Worm (Caenorhabditis elegans) whole organism, early embryonic: ENCODE measurements around the gene F29A7.8.
A peak's percentile ranks its signal among the peaks of the same experiment; 100 is the strongest.

Experiments used
- B0310.2 ChIP-seq: sonication (generic microtip); optimal IDR thresholded peaks from 2 replicates; lab custom pipeline; 2016; ENCODE audit warnings: mild to moderate bottlenecking, missing genetic modification characterization, missing compliant biosample characterization
- F13C5.2 ChIP-seq: sonication (generic microtip); optimal IDR thresholded peaks from 2 replicates; lab custom pipeline; 2017; ENCODE audit warnings: mild to moderate bottlenecking, missing genetic modification characterization, inconsistent platforms, missing compliant biosample characterization
- aly-1 ChIP-seq: sonication (generic microtip); optimal IDR thresholded peaks from 2 replicates; lab custom pipeline; 2016; ENCODE audit warnings: missing genetic modification characterization, missing compliant biosample characterization
- ama-1 ChIP-seq: fragments of 150-350 bp; optimal IDR thresholded peaks from 2 replicates; lab custom pipeline; 2014
- ceh-13 ChIP-seq: fragments of 200-800 bp; sonication (Bioruptor generic); optimal IDR thresholded peaks from 2 replicates; lab custom pipeline; 2018; ENCODE audit warnings: mild to moderate bottlenecking, missing genetic modification characterization, missing compliant biosample characterization
- ceh-36 ChIP-seq: sonication (generic microtip); optimal IDR thresholded peaks from 2 replicates; lab custom pipeline; 2016; ENCODE audit warnings: missing genetic modification characterization, inconsistent platforms, missing compliant biosample characterization
- ets-7 ChIP-seq: sonication (generic microtip); optimal IDR thresholded peaks from 2 replicates; lab custom pipeline; 2016; ENCODE audit warnings: missing genotype, missing genetic modification characterization, missing compliant biosample characterization
- flt-1 ChIP-seq: fragments of 200-800 bp; sonication (Bioruptor generic); IDR thresholded peaks from 2 replicates; pipeline ENCODE4 v1.3.6; 2022; ENCODE audit warnings: missing genetic modification characterization, missing compliant biosample characterization
- hmbx-1 ChIP-seq: sonication (generic microtip); optimal IDR thresholded peaks from 2 replicates; lab custom pipeline; 2016; ENCODE audit warnings: mild to moderate bottlenecking, missing genetic modification characterization, missing compliant biosample characterization
- hmg-4 ChIP-seq: fragments of 200-800 bp; sonication (Bioruptor generic); optimal IDR thresholded peaks from 2 replicates; lab custom pipeline; 2018; ENCODE audit warnings: mild to moderate bottlenecking, missing genetic modification characterization, missing compliant biosample characterization
- hnd-1 ChIP-seq: sonication (generic microtip); optimal IDR thresholded peaks from 2 replicates; lab custom pipeline; 2016; ENCODE audit warnings: missing genetic modification characterization, missing compliant biosample characterization
- pes-1 ChIP-seq: fragments of 200-800 bp; sonication (Bioruptor generic); IDR thresholded peaks from 2 replicates; pipeline ENCODE4 v1.3.6; 2022; ENCODE audit warnings: missing genetic modification reagents, missing genetic modification characterization, missing compliant biosample characterization
- scrt-1 ChIP-seq: fragments of 200-800 bp; sonication (Bioruptor generic); IDR thresholded peaks from 2 replicates; pipeline ENCODE4 v1.3.6; 2022; ENCODE audit warnings: missing genetic modification characterization, missing compliant biosample characterization
- sea-1 ChIP-seq: fragments of 200-800 bp; sonication (Bioruptor generic); conservative IDR thresholded peaks from 2 replicates; pipeline ENCODE4 v1.3.6; 2022; ENCODE audit warnings: missing genetic modification characterization, missing compliant biosample characterization
- tbx-11 ChIP-seq: fragments of 200-800 bp; sonication (Bioruptor generic); IDR thresholded peaks from 2 replicates; pipeline ENCODE4 v1.3.6; 2022; ENCODE audit warnings: missing genetic modification characterization, missing compliant biosample characterization
- tbx-37 ChIP-seq: fragments of 200-800 bp; sonication (Bioruptor generic); conservative IDR thresholded peaks from 2 replicates; pipeline ENCODE4 v1.3.6; 2022; ENCODE audit warnings: missing genetic modification reagents, missing genetic modification characterization, missing compliant biosample characterization
- tra-4 ChIP-seq: sonication (generic microtip); optimal IDR thresholded peaks from 2 replicates; lab custom pipeline; 2017; ENCODE audit warnings: missing genetic modification characterization, missing compliant biosample characterization

Gene F29A7.8

ce11 chrII:2752536-2752935 lies 5.3 kb downstream of the F29A7.8 start, which contains the start of gene F29A7.6:
F29A7.6 (minus strand) TSS chrII:2752611.
- TF ChIP-seq pes-1 (GFP tag; lab: Robert Waterston, UW) (0 out of 2 replicates have a peak, but pooled peaks have one; percentile 58), tbx-37 (GFP tag; lab: Robert Waterston, UW) (no peak)

ce11 chrII:2751278-2751677 lies 6.6 kb downstream of the F29A7.8 start:
- TF ChIP-seq ama-1 (lab: Kevin White, UChicago) = no peak
- TF ChIP-seq tbx-11 (GFP tag; lab: Robert Waterston, UW) = no peak
- no peak for TF ChIP-seq hnd-1 (tag; lab: Kevin White, UChicago)
- TF ChIP-seq tbx-37 (GFP tag; lab: Robert Waterston, UW) = no peak
- no peak for TF ChIP-seq sea-1
- no peak for TF ChIP-seq F13C5.2 (tag; lab: Kevin White, UChicago)
- no peak for TF ChIP-seq tra-4 (tag; lab: Kevin White, UChicago)
- no peak for TF ChIP-seq flt-1
- TF ChIP-seq ceh-13 = no peak
- TF ChIP-seq ets-7 (tag; lab: Kevin White, UChicago) = no peak
- TF ChIP-seq B0310.2 (tag; lab: Kevin White, UChicago) = no peak
- TF ChIP-seq hmbx-1 (tag; lab: Kevin White, UChicago) = no peak
- TF ChIP-seq hmg-4 (GFP tag; lab: Kevin White, UChicago) = no peak
- TF ChIP-seq aly-1 (tag; lab: Kevin White, UChicago) = no peak
- no peak for TF ChIP-seq pes-1 (GFP tag; lab: Robert Waterston, UW)
- TF ChIP-seq scrt-1 (GFP tag; lab: Robert Waterston, UW) = no peak

ce11 chrII:2749595-2750048 lies 8.2 kb downstream of the F29A7.8 start, which contains the start of gene F29A7.4:
F29A7.4 (plus strand) TSS chrII:2749998.
- TF ChIP-seq ceh-36 (tag; lab: Kevin White, UChicago) (no peak), ceh-13 (no peak), tra-4 (tag; lab: Kevin White, UChicago) (no peak), scrt-1 (GFP tag; lab: Robert Waterston, UW) (no peak), tbx-11 (GFP tag; lab: Robert Waterston, UW) (no peak), hnd-1 (tag; lab: Kevin White, UChicago) (no peak), tbx-37 (GFP tag; lab: Robert Waterston, UW) (no peak), flt-1 (no peak), hmbx-1 (tag; lab: Kevin White, UChicago) (no peak), B0310.2 (tag; lab: Kevin White, UChicago) (no peak), sea-1 (no peak), F13C5.2 (tag; lab: Kevin White, UChicago) (no peak), ets-7 (tag; lab: Kevin White, UChicago) (no peak), aly-1 (tag; lab: Kevin White, UChicago) (no peak), pes-1 (GFP tag; lab: Robert Waterston, UW) (no peak), hmg-4 (GFP tag; lab: Kevin White, UChicago) (no peak), ama-1 (lab: Kevin White, UChicago) (no peak)

- TF ChIP-seq tbx-11 (GFP tag; lab: Robert Waterston, UW) (no peak), B0310.2 (tag; lab: Kevin White, UChicago) (no peak), tbx-37 (GFP tag; lab: Robert Waterston, UW) (no peak), pes-1 (GFP tag; lab: Robert Waterston, UW) (no peak), flt-1 (no peak), ceh-36 (tag; lab: Kevin White, UChicago) (no peak), F13C5.2 (tag; lab: Kevin White, UChicago) (no peak)
Observed at ce11 chrII:2747956-2748621, 9.8 kb downstream of the F29A7.8 start.

ce11 chrII:2742251-2742650 lies 15.6 kb downstream of the F29A7.8 start, which contains the start of gene T05A8.7:
T05A8.7 (minus strand) TSS chrII:2742351.
- TF ChIP-seq aly-1 (tag; lab: Kevin White, UChicago) (no peak), flt-1 (no peak)

ce11 chrII:2741405-2741804 lies 16.4 kb downstream of the F29A7.8 start:
- TF ChIP-seq F13C5.2 (tag; lab: Kevin White, UChicago) (no peak), flt-1 (no peak), pes-1 (GFP tag; lab: Robert Waterston, UW) (no peak), hnd-1 (tag; lab: Kevin White, UChicago) (no peak), ceh-13 (no peak), B0310.2 (tag; lab: Kevin White, UChicago) (no peak), scrt-1 (GFP tag; lab: Robert Waterston, UW) (0 out of 2 replicates have a peak, but pooled peaks have one; percentile 47), aly-1 (tag; lab: Kevin White, UChicago) (no peak)

ce11 chrII:2739619-2740018 lies 18.2 kb downstream of the F29A7.8 start, which contains the start of gene T05A8.6:
T05A8.6 (minus strand) TSS chrII:2739719.
- TF ChIP-seq hnd-1 (tag; lab: Kevin White, UChicago) (no peak), sea-1 (no peak), tra-4 (tag; lab: Kevin White, UChicago) (no peak), flt-1 (no peak), scrt-1 (GFP tag; lab: Robert Waterston, UW) (no peak), tbx-11 (GFP tag; lab: Robert Waterston, UW) (no peak), ama-1 (lab: Kevin White, UChicago) (no peak), B0310.2 (tag; lab: Kevin White, UChicago) (no peak), tbx-37 (GFP tag; lab: Robert Waterston, UW) (no peak)
